Worm (Caenorhabditis elegans): ENCODE results near the gene F44A2.5.

The F44A2.5 gene

DNA sequence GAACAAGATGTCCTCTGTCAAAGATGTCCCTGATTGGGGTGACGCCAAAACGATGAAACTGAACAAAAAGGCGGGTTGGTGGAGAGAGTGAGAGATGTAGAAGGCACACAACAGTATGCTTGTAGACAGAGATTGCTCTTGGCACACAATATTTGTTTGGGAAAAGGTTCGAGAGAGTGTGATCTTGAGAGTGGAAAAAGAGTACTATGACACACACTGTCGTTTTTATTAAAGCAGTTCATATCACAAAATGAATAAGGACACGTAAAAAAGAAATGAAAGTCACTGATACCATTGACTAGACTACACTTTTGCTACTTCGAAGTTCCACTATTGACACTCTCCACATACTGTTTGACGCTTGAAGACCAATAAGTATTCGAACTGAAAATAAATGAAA, 42.0 kb upstream of the F44A2.5 start (continued):
- no peak for TF ChIP-seq ztf-11 (tag; optimal IDR thresholded peaks at IDR 0.05)
- TF ChIP-seq lim-7 (GFP tag; IDR thresholded peaks at IDR 0.05) = no peak
- TF ChIP-seq ama-1 (optimal IDR thresholded peaks at IDR 0.05) = no peak
- no peak for TF ChIP-seq spr-3 (GFP tag; optimal IDR thresholded peaks at IDR 0.05)
- TF ChIP-seq snpc-1.2 (GFP tag; IDR thresholded peaks at IDR 0.05) = no peak
- TF ChIP-seq daf-19 (GFP tag; conservative IDR thresholded peaks at IDR 0.05) = no peak
- TF ChIP-seq tag-97 (GFP tag; IDR thresholded peaks at IDR 0.05) = no peak
- no peak for TF ChIP-seq zip-11 (GFP tag; IDR thresholded peaks at IDR 0.05)
- no peak for TF ChIP-seq zip-2 (tag; optimal IDR thresholded peaks at IDR 0.05)
- no peak for TF ChIP-seq nhr-237 (tag; optimal IDR thresholded peaks at IDR 0.05)
- no peak for TF ChIP-seq fkh-10 (GFP tag; optimal IDR thresholded peaks at IDR 0.05)
- TF ChIP-seq ceh-44 (GFP tag; IDR thresholded peaks at IDR 0.05) = no peak
- no peak for TF ChIP-seq nhr-42 (GFP tag; IDR thresholded peaks at IDR 0.05)
- peak; percentile 80 for TF ChIP-seq nhr-28 (tag; optimal IDR thresholded peaks at IDR 0.05)
- TF ChIP-seq ceh-82 (tag; optimal IDR thresholded peaks at IDR 0.05) = no peak
- TF ChIP-seq hlh-11 (tag; optimal IDR thresholded peaks at IDR 0.05) = peak; percentile 82
- TF ChIP-seq ceh-28 (tag; optimal IDR thresholded peaks at IDR 0.05) = no peak
- TF ChIP-seq spr-1 (tag; optimal IDR thresholded peaks at IDR 0.05) = no peak
- TF ChIP-seq php-3 (GFP tag; IDR thresholded peaks at IDR 0.05) = peak; percentile 92
- no peak for TF ChIP-seq F10B5.3 (tag; optimal IDR thresholded peaks at IDR 0.05)
- TF ChIP-seq ztf-7 (tag; optimal IDR thresholded peaks at IDR 0.05) = no peak
- TF ChIP-seq F49E8.2 (tag; optimal IDR thresholded peaks at IDR 0.05; ENCODE audit: borderline replicate concordance) = no peak
- no peak for TF ChIP-seq zag-1 (tag; optimal IDR thresholded peaks at IDR 0.05)
- no peak for TF ChIP-seq unc-62 (GFP tag; optimal IDR thresholded peaks at IDR 0.05 in 1 of 2)
- TF ChIP-seq unc-62 (tag; optimal IDR thresholded peaks at IDR 0.05) = no peak
- no peak for TF ChIP-seq lin-13 (GFP tag; optimal IDR thresholded peaks at IDR 0.05)
- no peak for TF ChIP-seq mxl-2 (GFP tag; conservative IDR thresholded peaks at IDR 0.05)
- TF ChIP-seq sdz-12 (GFP tag; optimal IDR thresholded peaks at IDR 0.05) = no peak
- no peak for TF ChIP-seq lin-39 (tag; optimal IDR thresholded peaks at IDR 0.05)
- TF ChIP-seq F37D6.2 (tag; optimal IDR thresholded peaks at IDR 0.05) = no peak
- peak; percentile 92 for TF ChIP-seq pqm-1 (tag; optimal IDR thresholded peaks at IDR 0.05)
- TF ChIP-seq ces-1 (GFP tag; optimal IDR thresholded peaks at IDR 0.05) = no peak
- peak in 1 of 2 experiments; percentile 54 for TF ChIP-seq hif-1 (tag; optimal IDR thresholded peaks at IDR 0.05)
- no peak for TF ChIP-seq hmg-1.1 (GFP tag; IDR thresholded peaks at IDR 0.05)

DNA sequence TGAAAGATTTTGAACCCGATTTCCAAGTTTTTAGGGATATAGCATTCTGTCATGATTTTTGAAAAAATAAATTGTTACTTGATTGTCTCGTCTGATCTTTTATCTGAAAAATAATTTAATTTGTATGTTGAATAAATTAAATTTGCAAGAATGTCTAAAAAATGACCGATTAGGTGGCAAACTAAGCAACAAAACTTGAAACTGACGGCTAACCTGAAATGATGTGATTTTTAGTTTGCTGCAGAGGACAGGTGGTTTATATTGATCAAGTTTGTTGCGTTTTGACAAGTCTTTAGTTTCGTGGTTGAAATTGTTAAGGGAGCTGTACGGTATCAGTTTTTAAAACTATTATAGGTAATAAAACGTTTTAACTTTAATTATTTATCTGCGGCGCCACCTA, 40.0 kb upstream of the F44A2.5 start, which contains the start of gene F07C3.16:
Gene F07C3.16 (minus strand): TSS at position 101 of the 400 bp plus-strand sequence.
- TF ChIP-seq tra-1 (GFP tag; IDR thresholded peaks at IDR 0.05) (no peak), pha-4 (GFP tag; IDR thresholded peaks at IDR 0.05) (no peak), pha-4 (tag; optimal IDR thresholded peaks at IDR 0.05) (no peak), Y75B8A.6 (GFP tag; IDR thresholded peaks at IDR 0.05) (no peak), snpc-1.2 (GFP tag; IDR thresholded peaks at IDR 0.05) (no peak), unc-62 (GFP tag; optimal IDR thresholded peaks at IDR 0.05 in 1 of 2) (peak in 1 of 2 experiments; percentile 78), unc-62 (tag; optimal IDR thresholded peaks at IDR 0.05) (no peak), nhr-76 (tag; optimal IDR thresholded peaks at IDR 0.05) (no peak)

DNA sequence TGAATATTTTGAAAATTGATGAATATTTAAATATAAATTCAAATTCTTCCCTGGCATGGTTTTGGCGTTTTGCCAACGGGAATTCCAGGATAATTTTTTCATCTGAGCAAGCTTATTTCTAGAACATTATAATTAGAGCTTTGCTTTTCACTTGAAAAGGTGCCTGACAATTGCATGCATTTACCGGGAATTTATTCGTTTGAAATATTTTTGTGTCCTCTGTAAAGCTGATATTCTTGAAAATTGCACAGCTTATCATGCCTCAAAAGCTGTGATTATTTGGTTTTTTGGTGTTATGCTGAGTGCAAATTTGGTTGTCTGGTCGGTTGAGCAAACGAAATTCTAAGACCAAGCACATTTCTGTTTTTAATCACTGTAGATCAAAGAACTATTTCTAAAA, 37.0 kb upstream of the F44A2.5 start:
- TF ChIP-seq mes-2 (tag; optimal IDR thresholded peaks at IDR 0.05; ENCODE audit: poor library complexity, severe bottlenecking) (no peak), dmd-9 (GFP tag; IDR thresholded peaks at IDR 0.05) (no peak), nhr-11 (tag; optimal IDR thresholded peaks at IDR 0.05) (peak; percentile 4), T26A8.4 (GFP tag; IDR thresholded peaks at IDR 0.05) (no peak), Y75B8A.6 (GFP tag; IDR thresholded peaks at IDR 0.05) (no peak)

Measured in whole organism, L4 larva.